Worm (Caenorhabditis elegans) whole organism, mixed stage, embryonic: Measurements from ENCODE around the gene F53G2.1.

Experiments
- bed-3 ChIP-seq: fragments of 200-800 bp; sonication (Bioruptor generic); optimal IDR thresholded peaks from 3 replicates; lab custom pipeline; 2018; ENCODE audit warnings: mild to moderate bottlenecking, missing genetic modification characterization, moderate library complexity, missing compliant biosample characterization
- blmp-1 ChIP-seq: fragments of 150-350 bp; optimal IDR thresholded peaks from 2 replicates; lab custom pipeline; 2014; ENCODE audit warnings: missing biosample characterization, missing genetic modification characterization
- ceh-39 ChIP-seq: fragments of 150-350 bp; optimal IDR thresholded peaks from 2 replicates; lab custom pipeline; 2014; ENCODE audit warnings: missing biosample characterization, missing genetic modification characterization
- ceh-43 ChIP-seq: fragments of 200-800 bp; sonication (Bioruptor generic); optimal IDR thresholded peaks from 2 replicates; lab custom pipeline; 2018; ENCODE audit warnings: mild to moderate bottlenecking, missing genetic modification characterization, moderate library complexity, missing compliant biosample characterization
- ces-1 ChIP-seq: fragments of 150-350 bp; optimal IDR thresholded peaks from 2 replicates; lab custom pipeline; 2014; ENCODE audit warnings: missing biosample characterization, missing genetic modification reagents, missing genetic modification characterization
- drap-1 ChIP-seq: fragments of 200-800 bp; sonication (Bioruptor generic); optimal IDR thresholded peaks from 3 replicates; lab custom pipeline; 2018; ENCODE audit warnings: mild to moderate bottlenecking, missing genetic modification characterization, missing compliant biosample characterization
- elt-1 ChIP-seq: sonication (generic microtip); optimal IDR thresholded peaks from 2 replicates; lab custom pipeline; 2017; ENCODE audit warnings: missing genetic modification characterization, mild to moderate bottlenecking, missing compliant biosample characterization, antibody characterized with exemption, moderate library complexity, borderline replicate concordance; ENCODE audit not compliant: insufficient read depth
- elt-3 ChIP-seq: fragments of 150-350 bp; optimal IDR thresholded peaks from 2 replicates; lab custom pipeline; 2014; ENCODE audit warnings: missing biosample characterization, missing genetic modification characterization
- flh-1 ChIP-seq: fragments of 200-800 bp; sonication (Bioruptor generic); optimal IDR thresholded peaks from 2 replicates; lab custom pipeline; 2018; ENCODE audit warnings: mild to moderate bottlenecking, missing genetic modification characterization, moderate library complexity, missing compliant biosample characterization
- ham-2 ChIP-seq: fragments of 200-800 bp; sonication (Bioruptor generic); optimal IDR thresholded peaks from 2 replicates; lab custom pipeline; 2018; ENCODE audit warnings: mild to moderate bottlenecking, missing genetic modification characterization, missing compliant biosample characterization
- hlh-1 ChIP-seq: fragments of 150-350 bp; optimal IDR thresholded peaks from 2 replicates; lab custom pipeline; 2014; ENCODE audit warnings: missing biosample characterization, missing genetic modification reagents, missing genetic modification characterization
- lin-13 ChIP-seq: fragments of 150-350 bp; optimal IDR thresholded peaks from 2 replicates; lab custom pipeline; 2014; ENCODE audit warnings: missing biosample characterization, missing genetic modification characterization
- lin-32 ChIP-seq: fragments of 200-800 bp; sonication (Bioruptor generic); optimal IDR thresholded peaks from 2 replicates; lab custom pipeline; 2018; ENCODE audit warnings: mild to moderate bottlenecking, missing genetic modification characterization, missing compliant biosample characterization
- lsy-2 ChIP-seq: fragments of 150-350 bp; optimal IDR thresholded peaks from 2 replicates; lab custom pipeline; 2014; ENCODE audit warnings: missing biosample characterization, missing genetic modification characterization
- mep-1 ChIP-seq: fragments of 150-350 bp; optimal IDR thresholded peaks from 2 replicates; lab custom pipeline; 2017; ENCODE audit warnings: missing biosample characterization, missing genetic modification reagents, missing genetic modification characterization, inconsistent platforms
- mls-2 ChIP-seq: sonication (generic microtip); optimal IDR thresholded peaks from 2 replicates; lab custom pipeline; 2016; ENCODE audit warnings: mild to moderate bottlenecking, missing genetic modification characterization, moderate library complexity, missing compliant biosample characterization
- nhr-2 ChIP-seq: fragments of 150-350 bp; optimal IDR thresholded peaks from 2 replicates; lab custom pipeline; 2014; ENCODE audit warnings: missing biosample characterization, missing genetic modification characterization
- nhr-237 ChIP-seq: fragments of 150-350 bp; optimal IDR thresholded peaks from 2 replicates; lab custom pipeline; 2014; ENCODE audit warnings: missing biosample characterization, missing genetic modification characterization
- nhr-76 ChIP-seq: sonication (generic microtip); optimal IDR thresholded peaks from 2 replicates; lab custom pipeline; 2017; ENCODE audit warnings: missing biosample characterization, missing genetic modification characterization
- pha-4 ChIP-seq: fragments of 150-350 bp; optimal IDR thresholded peaks from 2 replicates; lab custom pipeline; 2018; ENCODE audit warnings: missing biosample characterization, missing genetic modification reagents, missing genetic modification characterization
- sem-2 ChIP-seq: fragments of 200-800 bp; sonication (Bioruptor generic); optimal IDR thresholded peaks from 2 replicates; lab custom pipeline; 2018; ENCODE audit warnings: mild to moderate bottlenecking, missing genetic modification characterization, missing compliant biosample characterization
- snpc-4 ChIP-seq: fragments of 150-350 bp; optimal IDR thresholded peaks from 2 replicates; lab custom pipeline; 2014; ENCODE audit warnings: missing biosample characterization, missing genetic modification characterization
- sptf-1 ChIP-seq: sonication (generic microtip); optimal IDR thresholded peaks from 2 replicates; lab custom pipeline; 2017; ENCODE audit warnings: mild to moderate bottlenecking, missing genetic modification characterization, moderate library complexity, missing compliant biosample characterization
- tbx-8 ChIP-seq: fragments of 200-800 bp; sonication (Bioruptor generic); optimal IDR thresholded peaks from 2 replicates; lab custom pipeline; 2018; ENCODE audit warnings: mild to moderate bottlenecking, missing genetic modification characterization, moderate library complexity, missing compliant biosample characterization
- unc-39 ChIP-seq: fragments of 150-350 bp; optimal IDR thresholded peaks from 2 replicates; lab custom pipeline; 2014; ENCODE audit warnings: missing biosample characterization, missing genetic modification characterization
- unc-62 ChIP-seq: fragments of 150-350 bp; optimal IDR thresholded peaks from 2 replicates; lab custom pipeline; 2014; ENCODE audit warnings: missing biosample characterization, missing genetic modification reagents, missing genetic modification characterization
- zip-8 ChIP-seq: fragments of 150-350 bp; optimal IDR thresholded peaks from 2 replicates; lab custom pipeline; 2014; ENCODE audit warnings: missing biosample characterization, missing genetic modification characterization
- ztf-11 ChIP-seq: fragments of 150-350 bp; optimal IDR thresholded peaks from 2 replicates; lab custom pipeline; 2014; ENCODE audit warnings: missing biosample characterization, missing genetic modification characterization

F53G2.1 gene

ce11 chrII:2468885-2469284 is 19.6 kb upstream of the F53G2.1 start:
- TF ChIP-seq nhr-76 (tag; lab: Kevin White, UChicago) (no peak), zip-8 (tag; lab: Kevin White, UChicago) (no peak), ces-1 (GFP tag; lab: Kevin White, UChicago) (no peak), drap-1 (no peak), snpc-4 (tag; lab: Kevin White, UChicago) (no peak), ztf-11 (tag; lab: Kevin White, UChicago) (no peak), unc-39 (tag; lab: Kevin White, UChicago) (no peak), pha-4 (tag; lab: Kevin White, UChicago) (no peak), flh-1 (GFP tag; lab: Kevin White, UChicago) (no peak), bed-3 (no peak), nhr-237 (tag; lab: Kevin White, UChicago) (no peak), sem-2 (GFP tag; lab: Kevin White, UChicago) (no peak), lin-32 (GFP tag; lab: Kevin White, UChicago) (no peak), ham-2 (GFP tag; lab: Kevin White, UChicago) (no peak), ceh-39 (tag; lab: Kevin White, UChicago) (no peak), ceh-43 (GFP tag; lab: Kevin White, UChicago) (no peak), blmp-1 (tag; lab: Kevin White, UChicago) (no peak), unc-62 (GFP tag; lab: Kevin White, UChicago) (no peak)
- TF ChIP-seq, all 35 proteins: peak for 0

DNA sequence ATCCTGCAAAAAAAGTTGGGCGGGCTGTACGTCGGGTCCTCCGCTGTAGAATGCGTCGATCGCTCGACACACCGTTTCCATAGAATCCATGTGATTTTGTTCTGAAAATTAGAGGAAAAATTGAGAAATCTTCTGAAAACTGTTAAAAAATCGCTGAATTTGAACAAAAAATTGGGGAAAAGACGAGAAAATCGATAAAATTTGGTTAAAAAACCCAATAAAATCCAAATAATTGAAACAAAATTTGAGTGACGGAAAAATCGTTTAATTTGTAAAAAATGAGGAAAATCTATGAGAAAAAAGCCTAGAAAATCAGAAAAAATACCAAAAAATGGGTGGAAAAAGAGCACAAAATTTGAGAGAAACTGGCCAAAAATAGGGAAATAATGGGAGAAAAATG is 15.2 kb upstream of the F53G2.1 start, which contains the start of gene tsr-1:
Gene tsr-1, minus strand, starts transcription at position 101 of the 400 bp plus-strand sequence.
- TF ChIP-seq nhr-237 (tag; lab: Kevin White, UChicago) (no peak), snpc-4 (tag; lab: Kevin White, UChicago) (no peak), ceh-39 (tag; lab: Kevin White, UChicago) (no peak), ceh-43 (GFP tag; lab: Kevin White, UChicago) (no peak), mls-2 (tag; lab: Kevin White, UChicago) (no peak), drap-1 (no peak), elt-1 (no peak), sptf-1 (no peak), ham-2 (GFP tag; lab: Kevin White, UChicago) (no peak), ces-1 (GFP tag; lab: Kevin White, UChicago) (no peak), mep-1 (tag; lab: Kevin White, UChicago) (no peak), sem-2 (GFP tag; lab: Kevin White, UChicago) (no peak), hlh-1 (no peak)

DNA sequence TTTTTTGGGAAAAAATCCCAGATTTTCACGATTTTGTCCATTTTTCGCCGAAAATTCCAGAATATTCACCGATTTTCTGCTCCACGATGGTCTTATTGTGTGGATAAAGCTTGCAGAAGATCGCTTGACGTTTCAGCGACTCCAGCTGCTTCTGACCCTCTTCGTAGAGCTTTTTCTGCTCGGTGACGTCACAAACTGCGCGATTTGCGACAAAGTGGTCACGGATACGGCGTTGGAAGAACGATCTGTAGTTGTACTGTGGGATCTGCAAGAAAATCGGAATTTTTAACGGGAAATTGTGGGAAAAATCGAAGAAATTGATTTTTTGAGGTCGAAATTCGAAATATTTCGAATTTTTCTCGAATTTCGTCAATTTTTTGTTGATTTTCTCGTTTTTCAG is 9.9 kb upstream of the F53G2.1 start, which contains the start of gene mnat-1:
Gene mnat-1, minus strand, starts transcription at position 101 of the 400 bp plus-strand sequence.
- TF ChIP-seq sem-2 (GFP tag; lab: Kevin White, UChicago), result no peak
- no peak for TF ChIP-seq unc-62 (GFP tag; lab: Kevin White, UChicago)
- no peak for TF ChIP-seq tbx-8 (GFP tag; lab: Kevin White, UChicago)
- no peak for TF ChIP-seq elt-1
- TF ChIP-seq ztf-11 (tag; lab: Kevin White, UChicago), result no peak
- TF ChIP-seq lin-32 (GFP tag; lab: Kevin White, UChicago), result no peak
- TF ChIP-seq lin-13 (tag; lab: Kevin White, UChicago), result no peak
- TF ChIP-seq drap-1, result no peak
- TF ChIP-seq pha-4 (tag; lab: Kevin White, UChicago), result no peak
- TF ChIP-seq lsy-2 (tag; lab: Kevin White, UChicago), result no peak
- no peak for TF ChIP-seq ces-1 (GFP tag; lab: Kevin White, UChicago)
- TF ChIP-seq bed-3, result no peak
- no peak for TF ChIP-seq nhr-237 (tag; lab: Kevin White, UChicago)

ce11 chrII:2479047-2479446 is 9.4 kb upstream of the F53G2.1 start, which contains the start of gene F53G2.12:
Gene F53G2.12, minus strand, starts transcription at chrII:2479090.
- peak; percentile 38 for TF ChIP-seq ces-1 (GFP tag; lab: Kevin White, UChicago)
- TF ChIP-seq pha-4 (tag; lab: Kevin White, UChicago), result no peak

DNA sequence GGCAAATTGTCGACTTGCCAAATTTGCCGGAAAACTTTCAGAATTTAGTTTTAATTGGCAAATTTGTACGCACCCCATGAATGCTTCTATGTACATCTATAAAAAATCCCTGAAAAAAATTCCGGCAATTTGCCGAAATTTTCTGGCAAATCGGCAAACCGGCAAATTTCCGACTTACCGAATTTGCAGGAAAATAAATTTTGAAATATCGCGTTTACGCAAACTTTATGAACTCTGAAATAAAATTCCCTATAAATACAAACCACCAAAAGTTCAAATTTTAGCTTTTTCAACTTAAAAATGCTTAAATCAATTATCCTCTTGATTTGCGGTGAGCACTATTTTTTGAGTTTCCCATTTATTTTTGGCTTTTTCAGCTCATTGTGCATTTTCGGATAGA is 8.4 kb upstream of the F53G2.1 start, which contains the start of gene F53G2.3:
Gene F53G2.3, plus strand, starts transcription at position 301 of the 400 bp plus-strand sequence.
- TF ChIP-seq unc-39 (tag; lab: Kevin White, UChicago), result no peak
- no peak for TF ChIP-seq ces-1 (GFP tag; lab: Kevin White, UChicago)

- TF ChIP-seq tbx-8 (GFP tag; lab: Kevin White, UChicago) (no peak), nhr-2 (tag; lab: Kevin White, UChicago) (no peak), bed-3 (no peak), zip-8 (tag; lab: Kevin White, UChicago) (no peak), elt-3 (tag; lab: Kevin White, UChicago) (no peak), nhr-76 (tag; lab: Kevin White, UChicago) (no peak), unc-62 (GFP tag; lab: Kevin White, UChicago) (no peak), sptf-1 (no peak), flh-1 (GFP tag; lab: Kevin White, UChicago) (no peak), blmp-1 (tag; lab: Kevin White, UChicago) (no peak), mep-1 (tag; lab: Kevin White, UChicago) (no peak), lsy-2 (tag; lab: Kevin White, UChicago) (no peak), drap-1 (no peak)
Measured at ce11 chrII:2481621-2482020, 6.9 kb upstream of the F53G2.1 start, which contains the start of gene F53G2.2. Gene F53G2.2, plus strand, starts transcription at chrII:2481921.
